Fruit fly (Drosophila melanogaster): ENCODE results near the gene Ir8a.

Ir8a gene

DNA sequence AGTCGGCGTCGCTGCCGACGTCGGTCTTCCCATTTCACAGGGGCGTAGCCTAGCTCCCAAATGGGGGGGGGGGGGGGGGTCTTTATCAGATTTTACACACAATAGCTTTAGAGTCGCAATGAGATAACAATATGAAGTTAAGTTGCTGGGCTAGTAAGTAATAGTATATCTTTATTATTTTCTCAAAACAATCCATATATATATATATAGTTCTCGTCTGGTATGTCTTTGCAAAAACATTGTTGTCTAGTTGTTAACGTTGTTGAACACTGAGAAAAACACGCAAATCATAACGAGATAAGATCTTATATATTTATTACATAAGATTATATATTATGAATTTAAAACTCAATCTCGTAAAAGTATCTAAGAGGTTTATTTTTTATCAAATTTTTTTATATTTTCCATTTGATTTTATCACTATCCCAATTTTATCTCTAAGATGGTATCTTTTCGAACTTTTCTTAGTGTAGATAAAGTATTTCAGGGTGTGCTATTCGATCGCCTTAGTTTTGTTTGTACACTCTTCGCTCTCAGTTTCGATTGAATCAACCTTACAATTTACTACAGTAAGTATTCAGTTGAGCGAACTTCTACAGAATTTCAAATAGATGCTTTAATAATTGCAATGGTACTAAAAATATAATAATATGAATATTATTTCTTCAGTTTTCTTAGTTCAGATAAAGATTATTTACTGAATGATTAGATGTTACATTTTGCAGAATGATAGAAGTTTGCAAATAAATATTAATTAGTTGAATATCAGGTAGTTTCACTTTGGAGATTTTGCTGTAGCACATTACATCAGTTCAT lies 34.3 kb downstream of the Ir8a start (continued):
- TF ChIP-seq CG14710 (tag; optimal IDR thresholded peaks at IDR 0.05): peak; percentile 38
- TF ChIP-seq sima (GFP tag; optimal IDR thresholded peaks at IDR 0.05): no peak
- no peak for TF ChIP-seq peb (GFP tag; IDR thresholded peaks at IDR 0.05)
- TF ChIP-seq grn (GFP tag; optimal IDR thresholded peaks at IDR 0.05): peak; percentile 57
- TF ChIP-seq CG14667 (GFP tag; IDR thresholded peaks at IDR 0.05): peak; percentile 55
- TF ChIP-seq cwo (GFP tag; optimal IDR thresholded peaks at IDR 0.05): peak; percentile 83
- TF ChIP-seq CG6175 (GFP tag; IDR thresholded peaks at IDR 0.05): peak; percentile 82
- peak; percentile 92 for TF ChIP-seq CG6689 (GFP tag; IDR thresholded peaks at IDR 0.05)
- TF ChIP-seq CG13624 (GFP tag; optimal IDR thresholded peaks at IDR 0.05): peak; percentile 18
- TF ChIP-seq Vsx1 (GFP tag; optimal IDR thresholded peaks at IDR 0.05): no peak
- peak; percentile 46 for TF ChIP-seq Fer2 (tag; optimal IDR thresholded peaks at IDR 0.05)
- no peak for TF ChIP-seq corto (GFP tag; optimal IDR thresholded peaks at IDR 0.05)
- peak; percentile 82 for TF ChIP-seq CG12769 (tag; optimal IDR thresholded peaks at IDR 0.05)
- peak; percentile 55 for TF ChIP-seq CG12299 (tag; optimal IDR thresholded peaks at IDR 0.05)
- TF ChIP-seq gcm2 (GFP tag; optimal IDR thresholded peaks at IDR 0.05): no peak
- TF ChIP-seq ato (GFP tag; IDR thresholded peaks at IDR 0.05; ENCODE audit: partially characterized antibody): no peak
- TF ChIP-seq Six4 (GFP tag; optimal IDR thresholded peaks at IDR 0.05): no peak
- no peak for TF ChIP-seq Hr39 (optimal IDR thresholded peaks at IDR 0.05)
- peak; percentile 69 for TF ChIP-seq CG17385 (GFP tag; optimal IDR thresholded peaks at IDR 0.05)
- peak; percentile 68 for TF ChIP-seq CG6813 (GFP tag; optimal IDR thresholded peaks at IDR 0.05)
- peak; percentile 74 for TF ChIP-seq CG10209 (GFP tag; optimal IDR thresholded peaks at IDR 0.05)
- TF ChIP-seq CG6683 (GFP tag; optimal IDR thresholded peaks at IDR 0.05): peak; percentile 68
- TF ChIP-seq CG17829 (tag; optimal IDR thresholded peaks at IDR 0.05): peak; percentile 41
- peak; percentile 98 for TF ChIP-seq Rfx (GFP tag; IDR thresholded peaks at IDR 0.05)
- no peak for TF ChIP-seq HLH4C (GFP tag; IDR thresholded peaks at IDR 0.05; ENCODE audit: partially characterized antibody)
- no peak for TF ChIP-seq CG16813 (GFP tag; IDR thresholded peaks at IDR 0.05; ENCODE audit: partially characterized antibody)
- peak; percentile 81 for TF ChIP-seq CG11085 (GFP tag; IDR thresholded peaks at IDR 0.05)
- no peak for TF ChIP-seq Neu2 (GFP tag; optimal IDR thresholded peaks at IDR 0.05; ENCODE audit: borderline replicate concordance)
- peak; percentile 57; the same call in 1 of the 2 replicates for TF ChIP-seq GATAe (GFP tag; conservative IDR thresholded peaks at IDR 0.05)

- TF ChIP-seq CG11560 (tag; IDR thresholded peaks at IDR 0.05) (no peak), seq (GFP tag; IDR thresholded peaks at IDR 0.05) (no peak), exex (tag; optimal IDR thresholded peaks at IDR 0.05) (peak; percentile 85), HLH4C (GFP tag; IDR thresholded peaks at IDR 0.05; ENCODE audit: partially characterized antibody) (no peak), mirr (GFP tag; optimal IDR thresholded peaks at IDR 0.05) (peak; percentile 96), Fer2 (tag; optimal IDR thresholded peaks at IDR 0.05) (no peak), CG3281 (GFP tag; optimal IDR thresholded peaks at IDR 0.05) (peak; percentile 7), Lhr (GFP tag; optimal IDR thresholded peaks at IDR 0.05) (no peak), CG17361 (GFP tag; IDR thresholded peaks at IDR 0.05) (no peak), CG2199 (GFP tag; IDR thresholded peaks at IDR 0.05) (0 out of 3 replicates have a peak, but pooled peaks have one; percentile 45), abd-A (tag; optimal IDR thresholded peaks at IDR 0.05) (peak; percentile 89), crol (GFP tag; IDR thresholded peaks at IDR 0.05) (no peak; the same call in 1 of the 2 replicates), chinmo (GFP tag; IDR thresholded peaks at IDR 0.05; ENCODE audit: partially characterized antibody) (0 out of 4 replicates have a peak, but pooled peaks have one; percentile 33), pan (optimal IDR thresholded peaks at IDR 0.05) (no peak), pan (GFP tag; optimal IDR thresholded peaks at IDR 0.05 in 1 of 2, IDR thresholded peaks at IDR 0.05 in 1 of 2) (no peak), CG10979 (tag; optimal IDR thresholded peaks at IDR 0.05) (no peak), crc (GFP tag; optimal IDR thresholded peaks at IDR 0.05) (no peak), CG3995 (GFP tag; optimal IDR thresholded peaks at IDR 0.05) (no peak), CG31388 (GFP tag; optimal IDR thresholded peaks at IDR 0.05) (no peak), Drgx (GFP tag; IDR thresholded peaks at IDR 0.05) (no peak), CG17568 (GFP tag; optimal IDR thresholded peaks at IDR 0.05) (no peak), Dad (GFP tag; optimal IDR thresholded peaks at IDR 0.05) (no peak), CG13894 (tag; optimal IDR thresholded peaks at IDR 0.05) (peak; percentile 1)
Measured at dm6 chrX:9201080-9201479, 35.3 kb downstream of the Ir8a start.
